Worm (Caenorhabditis elegans) whole organism, L4 larva: ENCODE data around the gene Y54E2A.9.

Source experiments
- D1046.2 ChIP-seq: fragments of 200-800 bp; sonication (Bioruptor generic); IDR thresholded peaks from 2 replicates; pipeline ENCODE4 v1.3.6; 2022; ENCODE audit warnings: missing genetic modification characterization, missing compliant biosample characterization
- F10B5.3 ChIP-seq: sonication (generic microtip); optimal IDR thresholded peaks from 2 replicates; lab custom pipeline; 2016; ENCODE audit warnings: mild to moderate bottlenecking, missing genetic modification characterization, missing compliant biosample characterization
- F37D6.2 ChIP-seq: sonication (generic microtip); optimal IDR thresholded peaks from 2 replicates; lab custom pipeline; 2016; ENCODE audit warnings: mild to moderate bottlenecking, missing genetic modification characterization, missing compliant biosample characterization
- F44E2.7 ChIP-seq: fragments of 200-800 bp; sonication (Bioruptor generic); IDR thresholded peaks from 2 replicates; pipeline ENCODE4 v2.1.2; 2022; ENCODE audit warnings: missing genetic modification characterization, missing compliant biosample characterization
- F49E8.2 ChIP-seq: sonication (generic microtip); optimal IDR thresholded peaks from 2 replicates; lab custom pipeline; 2016; ENCODE audit warnings: missing compliant biosample characterization, mild to moderate bottlenecking, missing genetic modification characterization, borderline replicate concordance
- T26A8.4 ChIP-seq: fragments of 200-800 bp; sonication (Bioruptor generic); IDR thresholded peaks from 2 replicates; pipeline ENCODE4 v1.3.6; 2022; ENCODE audit warnings: missing genetic modification characterization, missing compliant biosample characterization
- arid-1 ChIP-seq: fragments of 200-800 bp; sonication (Bioruptor generic); conservative IDR thresholded peaks from 2 replicates; pipeline ENCODE4 v1.3.6; 2022; ENCODE audit warnings: missing genetic modification reagents, missing genetic modification characterization, missing compliant biosample characterization
- ceh-82 ChIP-seq: sonication (generic microtip); optimal IDR thresholded peaks from 2 replicates; lab custom pipeline; 2017; ENCODE audit warnings: missing biosample characterization, missing genetic modification characterization
- daf-8 ChIP-seq: fragments of 200-800 bp; sonication (Bioruptor generic); IDR thresholded peaks from 2 replicates; pipeline ENCODE4 v1.3.6; 2022; ENCODE audit warnings: missing genetic modification characterization, missing compliant biosample characterization
- dmd-9 ChIP-seq: fragments of 200-800 bp; sonication (Bioruptor generic); IDR thresholded peaks from 2 replicates; pipeline ENCODE4 v1.3.6; 2022; ENCODE audit warnings: missing genetic modification reagents, missing genetic modification characterization, missing compliant biosample characterization
- dve-1 ChIP-seq: sonication (generic microtip); optimal IDR thresholded peaks from 2 replicates; lab custom pipeline; 2017; ENCODE audit warnings: antibody characterized with exemption, mild to moderate bottlenecking, missing genetic modification characterization, missing compliant biosample characterization; ENCODE audit not compliant: insufficient read depth
- egl-27 ChIP-seq: sonication (generic microtip); optimal IDR thresholded peaks from 3 replicates; lab custom pipeline; 2017; ENCODE audit warnings: missing biosample characterization, missing genetic modification reagents, missing genetic modification characterization
- egl-43 ChIP-seq: fragments of 200-800 bp; sonication (Bioruptor generic); IDR thresholded peaks from 2 replicates; pipeline ENCODE4 v1.3.6; 2022; ENCODE audit warnings: missing genetic modification reagents, missing genetic modification characterization, missing compliant biosample characterization
- fos-1 ChIP-seq: fragments of 150-350 bp; optimal IDR thresholded peaks from 2 replicates; lab custom pipeline; 2014; ENCODE audit warnings: missing biosample characterization, missing genetic modification characterization
- hif-1 ChIP-seq, 2 experiments: sonication (generic microtip); optimal IDR thresholded peaks; 2 replicates each; lab custom pipeline; 2016 to 2017; ENCODE audit warnings: missing compliant biosample characterization in 2 of 2, missing genetic modification characterization in 2 of 2, missing genetic modification reagents in 2 of 2, missing genotype in 2 of 2, mild to moderate bottlenecking in 1 of 2
- hlh-11 ChIP-seq: fragments of 200-800 bp; sonication (Bioruptor generic); optimal IDR thresholded peaks from 2 replicates; lab custom pipeline; 2018; ENCODE audit warnings: mild to moderate bottlenecking, missing genetic modification characterization, missing compliant biosample characterization
- jun-1 ChIP-seq: fragments of 150-350 bp; optimal IDR thresholded peaks from 2 replicates; lab custom pipeline; 2014; ENCODE audit warnings: missing biosample characterization, missing genetic modification reagents, missing genetic modification characterization
- lim-7 ChIP-seq: fragments of 200-800 bp; sonication (Bioruptor generic); IDR thresholded peaks from 2 replicates; pipeline ENCODE4 v1.3.6; 2022; ENCODE audit warnings: missing genetic modification characterization, missing compliant biosample characterization
- lin-13 ChIP-seq: fragments of 150-350 bp; optimal IDR thresholded peaks from 2 replicates; lab custom pipeline; 2014; ENCODE audit warnings: missing biosample characterization, missing genetic modification reagents, missing genetic modification characterization
- lin-15B ChIP-seq: fragments of 150-350 bp; sonication (generic microtip); optimal IDR thresholded peaks from 3 replicates; lab custom pipeline; 2014; ENCODE audit warnings: missing biosample characterization, missing genetic modification characterization
- lin-38 ChIP-seq: fragments of 200-800 bp; sonication (Bioruptor generic); IDR thresholded peaks from 2 replicates; pipeline ENCODE4 v1.3.6; 2022; ENCODE audit warnings: missing genetic modification reagents, missing genetic modification characterization, missing compliant biosample characterization
- mdl-1 ChIP-seq, 2 experiments: fragments of 150-350 bp in 1 of 2; sonication (generic microtip) in 1 of 2; optimal IDR thresholded peaks; 2 replicates each; lab custom pipeline; 2014 to 2017; ENCODE audit warnings: missing biosample characterization in 2 of 2, missing genetic modification characterization in 2 of 2
- mep-1 ChIP-seq: fragments of 150-350 bp; sonication (generic microtip); optimal IDR thresholded peaks from 3 replicates; lab custom pipeline; 2014; ENCODE audit warnings: missing biosample characterization, missing genetic modification characterization
- nhr-102 ChIP-seq: sonication (generic microtip); optimal IDR thresholded peaks from 2 replicates; lab custom pipeline; 2016; ENCODE audit warnings: mild to moderate bottlenecking, missing genetic modification characterization, moderate library complexity, missing compliant biosample characterization
- nhr-25 ChIP-seq: sonication (generic microtip); optimal IDR thresholded peaks from 2 replicates; lab custom pipeline; 2017; ENCODE audit warnings: missing genetic modification characterization, mild to moderate bottlenecking, missing compliant biosample characterization, antibody characterized with exemption, moderate library complexity, borderline replicate concordance; ENCODE audit not compliant: insufficient read depth
- nhr-48 ChIP-seq: sonication (generic microtip); optimal IDR thresholded peaks from 2 replicates; lab custom pipeline; 2016; ENCODE audit warnings: mild to moderate bottlenecking, missing genetic modification characterization, missing compliant biosample characterization
- php-3 ChIP-seq: fragments of 200-800 bp; sonication (Bioruptor generic); IDR thresholded peaks from 2 replicates; pipeline ENCODE4 v1.3.6; 2022; ENCODE audit warnings: missing genetic modification reagents, missing genetic modification characterization, missing compliant biosample characterization
- pqm-1 ChIP-seq: sonication (generic microtip); optimal IDR thresholded peaks from 2 replicates; lab custom pipeline; 2017; ENCODE audit warnings: missing biosample characterization, missing genetic modification characterization
- set-16 ChIP-seq: fragments of 200-800 bp; sonication (Bioruptor generic); IDR thresholded peaks from 2 replicates; pipeline ENCODE4 v1.3.6; 2022; ENCODE audit warnings: missing genetic modification reagents, missing genetic modification characterization, missing compliant biosample characterization
- snpc-4 ChIP-seq: fragments of 150-350 bp; optimal IDR thresholded peaks from 2 replicates; lab custom pipeline; 2014; ENCODE audit warnings: missing biosample characterization, missing genetic modification characterization
- tra-1 ChIP-seq: fragments of 200-800 bp; sonication (Bioruptor generic); IDR thresholded peaks from 2 replicates; pipeline ENCODE4 v1.3.6; 2022; ENCODE audit warnings: missing genetic modification reagents, missing genetic modification characterization, missing compliant biosample characterization
- unc-62 ChIP-seq, 3 experiments: fragments of 150-350 bp in 1 of 3; sonication (generic microtip); optimal IDR thresholded peaks in 2 of 3; peaks in 1 of 3; 1 replicate in 1 of 3; 2 replicates in 2 of 3; lab custom pipeline; 2014 to 2017; ENCODE audit warnings: missing biosample characterization in 3 of 3, missing genetic modification characterization in 3 of 3, missing genetic modification reagents in 3 of 3, missing genotype in 1 of 3
- vab-7 ChIP-seq: fragments of 200-800 bp; sonication (Bioruptor generic); IDR thresholded peaks from 2 replicates; pipeline ENCODE4 v1.3.6; 2022; ENCODE audit warnings: missing genetic modification reagents, missing genetic modification characterization, missing compliant biosample characterization
- zip-2 ChIP-seq: fragments of 150-350 bp; optimal IDR thresholded peaks from 2 replicates; lab custom pipeline; 2014; ENCODE audit warnings: missing biosample characterization, missing genetic modification characterization

Gene Y54E2A.9

ce11 chrII:14794935-14795454 lies 9.2 kb upstream of the Y54E2A.9 start, which contains the start of gene eif-3.B (continued):
- TF ChIP-seq mdl-1 (tag; optimal IDR thresholded peaks at IDR 0.05; lab: Kevin White, UChicago) (peak in 1 of 2 experiments; percentile 21), F49E8.2 (peak; percentile 20), snpc-4 (tag; lab: Kevin White, UChicago) (peak; percentile 50), zip-2 (peak; percentile 55), T26A8.4 (peak; percentile 90), arid-1 (GFP tag; lab: Robert Waterston, UW) (0 out of 2 replicates have a peak, but pooled peaks have one; percentile 53), php-3 (GFP tag; lab: Robert Waterston, UW) (peak; percentile 41; the same call in 1 of the 2 replicates), jun-1 (tag; lab: Kevin White, UChicago) (no peak), egl-27 (tag; lab: Kevin White, UChicago) (no peak), fos-1 (tag; lab: Kevin White, UChicago) (no peak), hlh-11 (tag; lab: Kevin White, UChicago) (peak; percentile 80), D1046.2 (no peak; the same call in 1 of the 2 replicates), nhr-25 (tag; lab: Kevin White, UChicago) (peak; percentile 58), vab-7 (GFP tag; lab: Robert Waterston, UW) (peak; percentile 36; the same call in 1 of the 2 replicates), F10B5.3 (tag; lab: Kevin White, UChicago) (peak; percentile 72), F37D6.2 (peak; percentile 79), nhr-48 (tag; lab: Kevin White, UChicago) (peak; percentile 63), dmd-9 (GFP tag; lab: Robert Waterston, UW) (peak; percentile 85), ceh-82 (tag; lab: Kevin White, UChicago) (no peak), tra-1 (no peak), lin-15B (tag; lab: Kevin White, UChicago) (peak; percentile 32), lin-38 (GFP tag; lab: Robert Waterston, UW) (peak; percentile 85), pqm-1 (tag; lab: Kevin White, UChicago) (no peak), daf-8 (no peak), hif-1 (tag; optimal IDR thresholded peaks at IDR 0.05; lab: Kevin White, UChicago) (peak in 1 of 2 experiments; percentile 92), F44E2.7 (GFP tag; lab: Robert Waterston, UW) (no peak)

- no peak for TF ChIP-seq lin-13 (GFP tag; lab: Kevin White, UChicago)
- TF ChIP-seq egl-27 (tag; lab: Kevin White, UChicago), result no peak
Observed at ce11 chrII:14792470-14792869, 6.7 kb upstream of the Y54E2A.9 start.

ce11 chrII:14790751-14791150 lies 4.9 kb upstream of the Y54E2A.9 start, which contains the start of gene Y54E2A.10:
Y54E2A.10 (plus strand) TSS chrII:14791051.
- TF ChIP-seq php-3 (GFP tag; lab: Robert Waterston, UW) (no peak), dve-1 (tag; lab: Kevin White, UChicago) (peak; percentile 4)

ce11 chrII:14779851-14780250 lies 6.0 kb downstream of the Y54E2A.9 start:
- 0 out of 2 replicates have a peak, but pooled peaks have one; percentile 7 for TF ChIP-seq egl-43 (GFP tag; lab: Robert Waterston, UW)
- peak; percentile 52; the same call in 1 of the 2 replicates for TF ChIP-seq set-16 (GFP tag; lab: Robert Waterston, UW)
- TF ChIP-seq mep-1 (tag; lab: Kevin White, UChicago), result no peak
- no peak for TF ChIP-seq nhr-102 (tag; lab: Kevin White, UChicago)
- peak in 1 of 2 experiments; percentile 8 for TF ChIP-seq unc-62 (GFP tag; optimal IDR thresholded peaks at IDR 0.05 in 1 of 2; lab: Kevin White, UChicago)
- TF ChIP-seq unc-62 (tag; optimal IDR thresholded peaks at IDR 0.05; lab: Kevin White, UChicago), result no peak
- no peak for TF ChIP-seq lim-7 (GFP tag; lab: Robert Waterston, UW)
